Worm (Caenorhabditis elegans): ENCODE measurements around the gene ceh-10.

Gene ceh-10

DNA sequence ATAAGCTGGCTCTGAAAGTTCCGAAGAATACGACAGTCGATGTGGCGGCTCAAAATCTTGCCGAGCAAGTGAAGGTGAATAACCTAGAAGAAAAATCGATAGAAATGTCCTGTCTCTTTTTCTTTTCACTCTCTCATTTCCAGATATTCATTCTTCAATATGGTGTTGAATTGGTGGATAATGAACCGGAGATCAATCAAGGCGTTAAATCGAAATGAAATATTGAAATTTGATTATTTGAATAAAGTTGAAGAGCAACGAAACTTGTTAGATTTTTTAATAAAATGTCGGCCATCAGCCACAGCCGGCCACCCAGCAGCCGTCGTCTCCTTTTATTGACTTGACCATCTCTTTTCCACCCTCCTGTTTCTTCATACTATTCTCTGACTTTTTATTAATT, 7.9 kb downstream of the ceh-10 start, which contains the start of gene R12B2.2:
R12B2.2 (plus strand) TSS at position 301 of the 400 bp plus-strand sequence.
- TF ChIP-seq mes-2 (tag; optimal IDR thresholded peaks at IDR 0.05; ENCODE audit: poor library complexity, severe bottlenecking) (peak; percentile 20), tag-97 (GFP tag; IDR thresholded peaks at IDR 0.05) (no peak)

DNA sequence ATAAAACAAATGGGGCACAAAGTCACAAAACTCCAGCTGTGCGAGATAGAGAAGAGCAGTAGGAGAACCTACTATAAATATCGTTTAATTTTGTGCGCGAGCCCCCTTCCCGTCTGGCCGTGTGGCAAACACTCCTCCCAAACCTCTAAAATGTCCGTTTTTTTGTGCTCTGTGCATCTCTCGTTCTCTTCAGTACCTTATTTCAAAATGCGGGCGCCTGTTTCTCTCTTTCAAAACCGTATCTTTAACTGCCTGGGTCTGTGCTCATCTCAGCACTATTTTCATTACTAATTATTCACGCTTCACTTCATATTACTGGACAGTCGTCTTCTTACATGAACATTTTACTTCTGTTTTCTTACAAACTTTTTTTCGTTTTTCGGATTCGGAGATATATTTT, 11.2 kb downstream of the ceh-10 start:
- no peak for TF ChIP-seq mdt-29 (GFP tag; IDR thresholded peaks at IDR 0.05)
- TF ChIP-seq ceh-62 (tag; optimal IDR thresholded peaks at IDR 0.05), result no peak
- TF ChIP-seq rbr-2 (tag; optimal IDR thresholded peaks at IDR 0.05), result no peak
- TF ChIP-seq mdl-1 (tag; optimal IDR thresholded peaks at IDR 0.05), result no peak
- TF ChIP-seq unc-39 (tag; optimal IDR thresholded peaks at IDR 0.05), result no peak
- no peak for TF ChIP-seq daf-16 (GFP tag; optimal IDR thresholded peaks at IDR 0.05)
- TF ChIP-seq daf-16 (tag; optimal IDR thresholded peaks at IDR 0.05), result peak; percentile 21
- TF ChIP-seq aha-1 (tag), result peak; percentile 34
- no peak for TF ChIP-seq T20F7.1 (GFP tag; optimal IDR thresholded peaks at IDR 0.05)
- no peak for TF ChIP-seq ZK337.2 (GFP tag; IDR thresholded peaks at IDR 0.05)
- no peak for TF ChIP-seq unc-130 (GFP tag; optimal IDR thresholded peaks at IDR 0.05)
- TF ChIP-seq nhr-28 (tag; optimal IDR thresholded peaks at IDR 0.05), result peak; percentile 24
- TF ChIP-seq mes-2 (tag; optimal IDR thresholded peaks at IDR 0.05; ENCODE audit: poor library complexity, severe bottlenecking), result peak; percentile 27
- peak; percentile 9 for TF ChIP-seq dve-1 (tag; optimal IDR thresholded peaks at IDR 0.05; ENCODE audit: insufficient read depth)
- peak; percentile 8; the same call in 1 of the 2 replicates for TF ChIP-seq dmd-6 (GFP tag; IDR thresholded peaks at IDR 0.05)
- no peak for TF ChIP-seq lin-15B (tag; optimal IDR thresholded peaks at IDR 0.05)
- TF ChIP-seq hlh-11 (tag; optimal IDR thresholded peaks at IDR 0.05), result peak; percentile 25
- no peak for TF ChIP-seq nhr-102 (tag; optimal IDR thresholded peaks at IDR 0.05)

DNA sequence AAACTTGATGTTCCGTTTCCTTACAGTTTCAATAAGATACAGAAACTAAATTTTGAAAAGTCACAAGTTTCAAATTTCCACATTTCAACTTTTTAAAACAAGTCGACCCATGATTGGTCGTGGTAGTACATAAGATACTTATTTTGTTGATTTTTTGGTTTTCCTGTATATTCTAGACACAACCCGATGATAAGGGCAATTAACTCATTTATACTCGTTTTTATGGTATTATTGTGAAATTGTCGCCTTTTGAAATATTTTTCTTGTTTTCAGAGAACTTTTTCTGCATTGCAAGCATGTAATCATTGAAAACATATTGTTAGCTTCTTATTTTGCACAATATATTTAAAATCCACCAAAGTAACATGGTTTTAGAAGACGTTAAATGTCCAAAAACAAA, 13.1 kb downstream of the ceh-10 start:
- TF ChIP-seq unc-62 (GFP tag; optimal IDR thresholded peaks at IDR 0.05 in 1 of 2) (peak in 1 of 2 experiments; percentile 1), unc-62 (tag; optimal IDR thresholded peaks at IDR 0.05) (no peak), daf-16 (GFP tag; optimal IDR thresholded peaks at IDR 0.05) (no peak), daf-16 (tag; optimal IDR thresholded peaks at IDR 0.05) (peak; percentile 63), hlh-30 (tag; optimal IDR thresholded peaks at IDR 0.05; ENCODE audit: insufficient read depth) (no peak), spr-3 (GFP tag; optimal IDR thresholded peaks at IDR 0.05) (no peak)

- no peak for TF ChIP-seq T20F7.1 (GFP tag; optimal IDR thresholded peaks at IDR 0.05)
- TF ChIP-seq mxl-3 (GFP tag; optimal IDR thresholded peaks at IDR 0.05), result peak; percentile 63
- no peak for TF ChIP-seq madf-9 (GFP tag; conservative IDR thresholded peaks at IDR 0.05)
- no peak for TF ChIP-seq Y48G9A.11 (GFP tag; IDR thresholded peaks at IDR 0.05)
- TF ChIP-seq D1046.2 (GFP tag; IDR thresholded peaks at IDR 0.05), result no peak
- TF ChIP-seq mdl-1 (tag; optimal IDR thresholded peaks at IDR 0.05), result peak in 1 of 2 experiments; percentile 25
- no peak for TF ChIP-seq jun-1 (tag; optimal IDR thresholded peaks at IDR 0.05)
- TF ChIP-seq zip-11 (GFP tag; IDR thresholded peaks at IDR 0.05), result no peak
- no peak for TF ChIP-seq F37D6.2 (tag; optimal IDR thresholded peaks at IDR 0.05)
- TF ChIP-seq nhr-48 (tag; optimal IDR thresholded peaks at IDR 0.05), result no peak
- no peak for TF ChIP-seq vab-7 (GFP tag; IDR thresholded peaks at IDR 0.05)
- peak; percentile 61 for TF ChIP-seq nhr-28 (tag; optimal IDR thresholded peaks at IDR 0.05)
- no peak for TF ChIP-seq ceh-82 (tag; optimal IDR thresholded peaks at IDR 0.05)
- TF ChIP-seq lin-38 (GFP tag; IDR thresholded peaks at IDR 0.05), result no peak
- TF ChIP-seq unc-62 (GFP tag; optimal IDR thresholded peaks at IDR 0.05 in 1 of 2), result peak in 1 of 2 experiments; percentile 60
- no peak for TF ChIP-seq unc-62 (tag; optimal IDR thresholded peaks at IDR 0.05)
- TF ChIP-seq F44E2.7 (GFP tag; IDR thresholded peaks at IDR 0.05), result no peak
- TF ChIP-seq hlh-30 (tag; optimal IDR thresholded peaks at IDR 0.05; ENCODE audit: insufficient read depth), result peak; percentile 74
- no peak for TF ChIP-seq gei-8 (GFP tag; optimal IDR thresholded peaks at IDR 0.05)
- TF ChIP-seq hlh-11 (tag; optimal IDR thresholded peaks at IDR 0.05), result peak; percentile 73
- peak; percentile 65; the same call in 1 of the 2 replicates for TF ChIP-seq ceh-20 (GFP tag; IDR thresholded peaks at IDR 0.05)
- TF ChIP-seq dve-1 (tag; optimal IDR thresholded peaks at IDR 0.05; ENCODE audit: insufficient read depth), result peak; percentile 17
- TF ChIP-seq aha-1 (tag), result peak; percentile 9
- TF ChIP-seq zfp-3 (GFP tag; conservative IDR thresholded peaks at IDR 0.05), result no peak
- peak; percentile 45 for TF ChIP-seq dmd-6 (GFP tag; IDR thresholded peaks at IDR 0.05)
Measured at ce11 chrIII:5812672-5813071, 13.8 kb downstream of the ceh-10 start.
